Worm (Caenorhabditis elegans): Measurements from ENCODE around the gene unc-24.

Gene unc-24

DNA sequence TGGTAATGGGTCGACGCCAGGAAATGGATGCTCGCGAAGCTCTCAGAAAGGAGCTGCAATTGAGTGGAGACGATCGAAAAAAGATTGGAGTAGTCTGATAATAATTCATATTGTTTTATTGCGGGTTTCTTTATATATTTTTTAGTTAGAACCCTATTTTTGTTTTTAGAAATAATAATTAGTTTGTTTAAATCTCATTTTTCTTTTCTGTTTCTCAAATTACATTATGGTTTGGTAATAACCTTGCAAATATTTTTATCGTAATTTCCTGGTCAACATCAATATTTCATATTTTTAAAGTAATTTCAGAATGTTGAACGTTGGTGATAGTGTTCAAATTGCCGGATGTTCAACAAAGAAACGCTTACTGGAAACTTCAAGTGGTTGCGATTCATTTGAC is 37.0 kb downstream of the unc-24 start, which contains the start of gene elpc-4:
elpc-4 (plus strand) TSS at position 301 of the 400 bp plus-strand sequence.
- TF ChIP-seq mbf-1 (tag; optimal IDR thresholded peaks at IDR 0.05): no peak
- no peak for TF ChIP-seq nhr-6 (tag; optimal IDR thresholded peaks at IDR 0.05)
- no peak for TF ChIP-seq sem-4 (tag; optimal IDR thresholded peaks at IDR 0.05)
- no peak for TF ChIP-seq elt-1 (tag; optimal IDR thresholded peaks at IDR 0.05)
- no peak for TF ChIP-seq gmeb-1 (tag; optimal IDR thresholded peaks at IDR 0.05)
- no peak for TF ChIP-seq blmp-1 (tag; optimal IDR thresholded peaks at IDR 0.05; ENCODE audit: insufficient read depth)
- no peak for TF ChIP-seq unc-55 (GFP tag; optimal IDR thresholded peaks at IDR 0.05)
- no peak for TF ChIP-seq ztf-1 (GFP tag; conservative IDR thresholded peaks at IDR 0.05)
- no peak for TF ChIP-seq zag-1 (tag; optimal IDR thresholded peaks at IDR 0.05)
- no peak for TF ChIP-seq snpc-4 (tag; optimal IDR thresholded peaks at IDR 0.05)
- no peak for TF ChIP-seq nhr-10 (tag; optimal IDR thresholded peaks at IDR 0.05)
- TF ChIP-seq nhr-21 (tag; optimal IDR thresholded peaks at IDR 0.05): no peak

DNA sequence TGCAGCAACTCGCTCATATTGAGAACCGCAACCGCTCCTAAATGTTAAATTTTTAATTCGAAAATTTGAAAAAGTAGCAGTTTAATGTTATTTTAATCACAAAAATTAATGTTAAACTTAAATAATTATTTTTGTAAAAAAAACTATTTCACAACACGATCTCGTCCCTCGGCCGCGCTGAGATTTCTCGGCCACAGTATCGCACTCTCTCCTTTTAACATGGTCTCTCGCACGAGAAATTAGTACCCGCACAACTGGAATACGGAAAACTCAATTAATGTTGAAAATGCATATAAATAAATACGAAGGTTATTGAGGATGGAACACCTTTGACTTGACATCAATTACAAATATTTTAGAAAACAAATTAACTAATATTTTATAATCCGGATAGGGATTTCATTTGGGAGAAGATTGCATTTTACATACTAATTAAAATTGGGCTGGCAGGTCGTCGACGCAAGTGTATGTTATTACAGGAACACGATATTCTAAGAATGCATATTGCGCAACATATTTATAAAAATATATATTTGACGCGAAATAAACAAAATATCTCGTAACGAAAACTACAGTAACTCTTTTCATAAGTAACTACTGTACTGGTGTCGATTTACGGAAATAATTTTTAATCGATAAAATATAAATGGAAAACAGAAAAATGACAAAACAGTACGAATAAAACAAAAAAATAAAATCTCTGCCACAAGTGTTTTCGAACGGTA is 40.3 kb downstream of the unc-24 start, which contains the start of gene dnc-4:
dnc-4 (minus strand) TSS at position 37 of the 725 bp plus-strand sequence.
- TF ChIP-seq gmeb-1 (tag; optimal IDR thresholded peaks at IDR 0.05) (no peak), lsy-2 (tag; optimal IDR thresholded peaks at IDR 0.05) (peak in 1 of 2 experiments; percentile 34), unc-55 (GFP tag; optimal IDR thresholded peaks at IDR 0.05) (peak; percentile 51), ztf-11 (tag; optimal IDR thresholded peaks at IDR 0.05) (no peak), C34F6.9 (tag; optimal IDR thresholded peaks at IDR 0.05) (peak; percentile 40)

DNA sequence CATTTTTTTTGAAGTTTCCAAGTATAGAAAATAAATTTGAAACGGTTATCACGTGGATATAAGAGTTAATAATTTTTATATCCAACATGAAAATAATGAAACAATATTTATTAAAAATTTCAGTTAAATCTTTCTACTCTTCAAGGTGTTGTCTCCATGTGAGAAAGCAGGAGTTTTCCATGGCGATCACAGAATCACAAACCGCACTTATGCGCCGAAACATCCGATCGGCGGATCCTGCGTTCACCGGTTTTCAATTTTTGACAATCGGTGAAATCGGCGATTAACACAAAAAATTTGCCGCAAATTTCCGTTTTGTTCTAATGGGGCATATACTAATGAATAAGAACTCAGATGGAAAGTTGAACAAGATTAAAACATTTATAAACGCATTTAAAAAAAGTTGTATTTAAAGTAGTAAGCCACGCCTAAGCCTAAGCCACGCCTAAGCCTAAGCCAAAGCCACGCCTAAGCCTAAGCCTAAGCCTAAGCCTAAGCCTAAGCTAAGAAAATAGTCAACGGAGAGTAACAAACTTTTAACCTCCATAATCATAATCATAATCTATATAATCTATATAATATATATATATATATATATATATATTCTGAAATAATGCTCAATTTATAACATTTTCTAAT is 42.5 kb downstream of the unc-24 start, which contains the start of gene C26B2.2:
C26B2.2 (minus strand) TSS at position 88 of the 639 bp plus-strand sequence.
- TF ChIP-seq C34F6.9 (tag; optimal IDR thresholded peaks at IDR 0.05) (no peak), sma-9 (GFP tag; optimal IDR thresholded peaks at IDR 0.05) (no peak), sma-9 (tag; optimal IDR thresholded peaks at IDR 0.05) (no peak), ceh-82 (tag; optimal IDR thresholded peaks at IDR 0.05) (no peak), unc-55 (GFP tag; optimal IDR thresholded peaks at IDR 0.05) (no peak), R02D3.7 (tag; optimal IDR thresholded peaks at IDR 0.05) (no peak), ceh-16 (tag; optimal IDR thresholded peaks at IDR 0.05) (no peak), elt-3 (tag; optimal IDR thresholded peaks at IDR 0.05) (no peak), zag-1 (tag; optimal IDR thresholded peaks at IDR 0.05) (no peak), lin-11 (tag; optimal IDR thresholded peaks at IDR 0.05) (no peak), sma-3 (GFP tag; optimal IDR thresholded peaks at IDR 0.05) (no peak), unc-62 (GFP tag; optimal IDR thresholded peaks at IDR 0.05) (no peak), lin-13 (GFP tag; optimal IDR thresholded peaks at IDR 0.05) (no peak), mbf-1 (tag; optimal IDR thresholded peaks at IDR 0.05) (no peak), egl-27 (tag; optimal IDR thresholded peaks at IDR 0.05) (no peak)

DNA sequence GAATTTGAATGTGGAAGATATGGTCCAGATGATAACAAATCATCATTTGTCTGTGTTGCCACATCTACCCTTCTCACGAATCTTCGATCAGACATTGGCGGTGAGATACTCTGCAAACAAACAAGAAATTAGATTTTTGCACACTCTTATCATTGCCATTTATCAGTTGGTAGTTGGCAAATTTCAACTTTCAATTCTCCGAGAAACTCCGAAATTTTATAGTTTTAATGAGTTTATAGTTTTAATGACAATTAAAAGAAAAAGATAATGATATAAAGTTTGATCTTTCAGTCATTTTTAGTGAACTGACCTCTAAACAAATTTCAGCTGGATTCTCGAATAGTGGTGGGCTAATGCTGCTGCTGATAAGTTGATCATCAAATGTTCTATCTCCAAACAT is 44.2 kb downstream of the unc-24 start:
- peak; percentile 29 for TF ChIP-seq crh-2 (tag; optimal IDR thresholded peaks at IDR 0.05)
- TF ChIP-seq fos-1 (tag; optimal IDR thresholded peaks at IDR 0.05): peak; percentile 58
- no peak for TF ChIP-seq zag-1 (tag; optimal IDR thresholded peaks at IDR 0.05)

DNA sequence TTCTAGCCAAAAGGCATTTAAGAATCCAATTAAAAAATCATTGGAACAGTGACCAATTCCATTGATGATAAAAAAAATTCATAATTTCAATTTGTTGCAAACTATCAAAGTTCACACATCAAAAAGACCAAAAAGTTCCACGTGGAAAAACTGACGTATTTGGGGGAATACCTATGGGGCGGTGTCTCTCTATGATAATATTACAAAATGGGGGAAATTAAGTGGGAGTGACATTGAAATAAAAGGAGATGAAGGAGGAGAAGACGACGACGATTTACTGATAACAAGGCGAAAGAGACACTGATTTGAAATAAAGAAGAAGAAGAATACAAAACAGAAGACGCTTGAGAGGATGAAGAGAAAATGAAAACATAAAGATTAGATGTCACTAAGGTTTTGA is 46.7 kb downstream of the unc-24 start:
- no peak for TF ChIP-seq nhr-77 (tag; optimal IDR thresholded peaks at IDR 0.05)
- TF ChIP-seq nhr-237 (tag; optimal IDR thresholded peaks at IDR 0.05): no peak
- TF ChIP-seq ceh-82 (tag; optimal IDR thresholded peaks at IDR 0.05): no peak
- TF ChIP-seq C34F6.9 (tag; optimal IDR thresholded peaks at IDR 0.05): no peak
- no peak for TF ChIP-seq alr-1 (tag; optimal IDR thresholded peaks at IDR 0.05)
- no peak for TF ChIP-seq lin-13 (GFP tag; optimal IDR thresholded peaks at IDR 0.05)
- no peak for TF ChIP-seq nhr-11 (tag; optimal IDR thresholded peaks at IDR 0.05)
- TF ChIP-seq ama-1 (optimal IDR thresholded peaks at IDR 0.05): no peak
- TF ChIP-seq mab-5 (tag; optimal IDR thresholded peaks at IDR 0.05): no peak
- no peak for TF ChIP-seq peb-1 (tag; optimal IDR thresholded peaks at IDR 0.05)
- peak; percentile 1 for TF ChIP-seq gmeb-1 (tag; optimal IDR thresholded peaks at IDR 0.05)
- no peak for TF ChIP-seq snpc-4 (tag; optimal IDR thresholded peaks at IDR 0.05)
- no peak for TF ChIP-seq nhr-6 (tag; optimal IDR thresholded peaks at IDR 0.05)
- no peak for TF ChIP-seq blmp-1 (tag; optimal IDR thresholded peaks at IDR 0.05; ENCODE audit: insufficient read depth)
- TF ChIP-seq ztf-1 (GFP tag; conservative IDR thresholded peaks at IDR 0.05): no peak
- TF ChIP-seq egl-27 (tag; optimal IDR thresholded peaks at IDR 0.05): peak; percentile 65
- no peak for TF ChIP-seq lsy-2 (tag; optimal IDR thresholded peaks at IDR 0.05)
- TF ChIP-seq F13H6.1 (tag; optimal IDR thresholded peaks at IDR 0.05): peak; percentile 20
- TF ChIP-seq nhr-10 (tag; optimal IDR thresholded peaks at IDR 0.05): no peak
- no peak for TF ChIP-seq sem-4 (tag; optimal IDR thresholded peaks at IDR 0.05)
- TF ChIP-seq fos-1 (tag; optimal IDR thresholded peaks at IDR 0.05): peak; percentile 56
- TF ChIP-seq elt-3 (tag; optimal IDR thresholded peaks at IDR 0.05): no peak
- peak in 1 of 2 experiments; percentile 40 for TF ChIP-seq mdl-1 (tag; optimal IDR thresholded peaks at IDR 0.05)
- no peak for TF ChIP-seq unc-62 (GFP tag; optimal IDR thresholded peaks at IDR 0.05)
- TF ChIP-seq ztf-11 (tag; optimal IDR thresholded peaks at IDR 0.05): no peak
- TF ChIP-seq nhr-12 (tag; optimal IDR thresholded peaks at IDR 0.05): no peak
- TF ChIP-seq ceh-16 (tag; optimal IDR thresholded peaks at IDR 0.05): no peak
- TF ChIP-seq lin-39 (tag; optimal IDR thresholded peaks at IDR 0.05): no peak
- TF ChIP-seq zag-1 (tag; optimal IDR thresholded peaks at IDR 0.05): no peak
- no peak for TF ChIP-seq ZK546.5 (tag; optimal IDR thresholded peaks at IDR 0.05)
- TF ChIP-seq sma-9 (GFP tag; optimal IDR thresholded peaks at IDR 0.05): peak; percentile 89
- TF ChIP-seq sma-9 (tag; optimal IDR thresholded peaks at IDR 0.05): no peak

Measured in whole organism, L2 larva.